Worm (Caenorhabditis elegans) whole organism, mixed stage, embryonic: ENCODE data around the gene rsp-4.
A peak's percentile ranks its signal among the peaks of the same experiment; 100 is the strongest.

Experiments
- M03D4.4 ChIP-seq: sonication (generic microtip); optimal IDR thresholded peaks from 2 replicates; lab custom pipeline; 2017; ENCODE audit warnings: mild to moderate bottlenecking, missing genetic modification characterization, missing compliant biosample characterization
- bed-3 ChIP-seq: fragments of 200-800 bp; sonication (Bioruptor generic); optimal IDR thresholded peaks from 3 replicates; lab custom pipeline; 2018; ENCODE audit warnings: mild to moderate bottlenecking, missing genetic modification characterization, moderate library complexity, missing compliant biosample characterization
- blmp-1 ChIP-seq: fragments of 150-350 bp; optimal IDR thresholded peaks from 2 replicates; lab custom pipeline; 2014; ENCODE audit warnings: missing biosample characterization, missing genetic modification characterization
- ceh-39 ChIP-seq: fragments of 150-350 bp; optimal IDR thresholded peaks from 2 replicates; lab custom pipeline; 2014; ENCODE audit warnings: missing biosample characterization, missing genetic modification characterization
- ceh-43 ChIP-seq: fragments of 200-800 bp; sonication (Bioruptor generic); optimal IDR thresholded peaks from 2 replicates; lab custom pipeline; 2018; ENCODE audit warnings: mild to moderate bottlenecking, missing genetic modification characterization, moderate library complexity, missing compliant biosample characterization
- ceh-83 ChIP-seq: fragments of 200-800 bp; sonication (Bioruptor generic); optimal IDR thresholded peaks from 2 replicates; lab custom pipeline; 2018; ENCODE audit warnings: mild to moderate bottlenecking, missing genetic modification characterization, missing compliant biosample characterization
- ces-1 ChIP-seq: fragments of 150-350 bp; optimal IDR thresholded peaks from 2 replicates; lab custom pipeline; 2014; ENCODE audit warnings: missing biosample characterization, missing genetic modification reagents, missing genetic modification characterization
- cnd-1 ChIP-seq: fragments of 200-800 bp; sonication (Bioruptor generic); optimal IDR thresholded peaks from 2 replicates; lab custom pipeline; 2018; ENCODE audit warnings: mild to moderate bottlenecking, missing genetic modification characterization, missing compliant biosample characterization
- drap-1 ChIP-seq: fragments of 200-800 bp; sonication (Bioruptor generic); optimal IDR thresholded peaks from 3 replicates; lab custom pipeline; 2018; ENCODE audit warnings: mild to moderate bottlenecking, missing genetic modification characterization, missing compliant biosample characterization
- elt-1 ChIP-seq: sonication (generic microtip); optimal IDR thresholded peaks from 2 replicates; lab custom pipeline; 2017; ENCODE audit warnings: missing genetic modification characterization, mild to moderate bottlenecking, missing compliant biosample characterization, antibody characterized with exemption, moderate library complexity, borderline replicate concordance; ENCODE audit not compliant: insufficient read depth
- elt-3 ChIP-seq: fragments of 150-350 bp; optimal IDR thresholded peaks from 2 replicates; lab custom pipeline; 2014; ENCODE audit warnings: missing biosample characterization, missing genetic modification characterization
- flh-1 ChIP-seq: fragments of 200-800 bp; sonication (Bioruptor generic); optimal IDR thresholded peaks from 2 replicates; lab custom pipeline; 2018; ENCODE audit warnings: mild to moderate bottlenecking, missing genetic modification characterization, moderate library complexity, missing compliant biosample characterization
- ham-2 ChIP-seq: fragments of 200-800 bp; sonication (Bioruptor generic); optimal IDR thresholded peaks from 2 replicates; lab custom pipeline; 2018; ENCODE audit warnings: mild to moderate bottlenecking, missing genetic modification characterization, missing compliant biosample characterization
- hlh-1 ChIP-seq: fragments of 150-350 bp; optimal IDR thresholded peaks from 2 replicates; lab custom pipeline; 2014; ENCODE audit warnings: missing biosample characterization, missing genetic modification reagents, missing genetic modification characterization
- lin-13 ChIP-seq: fragments of 150-350 bp; optimal IDR thresholded peaks from 2 replicates; lab custom pipeline; 2014; ENCODE audit warnings: missing biosample characterization, missing genetic modification characterization
- lin-32 ChIP-seq: fragments of 200-800 bp; sonication (Bioruptor generic); optimal IDR thresholded peaks from 2 replicates; lab custom pipeline; 2018; ENCODE audit warnings: mild to moderate bottlenecking, missing genetic modification characterization, missing compliant biosample characterization
- lsy-2 ChIP-seq: fragments of 150-350 bp; optimal IDR thresholded peaks from 2 replicates; lab custom pipeline; 2014; ENCODE audit warnings: missing biosample characterization, missing genetic modification characterization
- mab-5 ChIP-seq: fragments of 150-350 bp; optimal IDR thresholded peaks from 2 replicates; lab custom pipeline; 2014; ENCODE audit warnings: missing biosample characterization, missing genetic modification characterization
- mep-1 ChIP-seq: fragments of 150-350 bp; optimal IDR thresholded peaks from 2 replicates; lab custom pipeline; 2017; ENCODE audit warnings: missing biosample characterization, missing genetic modification reagents, missing genetic modification characterization, inconsistent platforms
- mls-2 ChIP-seq: sonication (generic microtip); optimal IDR thresholded peaks from 2 replicates; lab custom pipeline; 2016; ENCODE audit warnings: mild to moderate bottlenecking, missing genetic modification characterization, moderate library complexity, missing compliant biosample characterization
- nhr-12 ChIP-seq: fragments of 150-350 bp; optimal IDR thresholded peaks from 2 replicates; lab custom pipeline; 2014; ENCODE audit warnings: missing biosample characterization, missing genetic modification characterization
- nhr-2 ChIP-seq: fragments of 150-350 bp; optimal IDR thresholded peaks from 2 replicates; lab custom pipeline; 2014; ENCODE audit warnings: missing biosample characterization, missing genetic modification characterization
- nhr-237 ChIP-seq: fragments of 150-350 bp; optimal IDR thresholded peaks from 2 replicates; lab custom pipeline; 2014; ENCODE audit warnings: missing biosample characterization, missing genetic modification characterization
- nhr-28 ChIP-seq: fragments of 150-350 bp; optimal IDR thresholded peaks from 2 replicates; lab custom pipeline; 2014; ENCODE audit warnings: missing biosample characterization, missing genetic modification characterization
- nhr-76 ChIP-seq: sonication (generic microtip); optimal IDR thresholded peaks from 2 replicates; lab custom pipeline; 2017; ENCODE audit warnings: missing biosample characterization, missing genetic modification characterization
- pha-4 ChIP-seq: fragments of 150-350 bp; optimal IDR thresholded peaks from 2 replicates; lab custom pipeline; 2018; ENCODE audit warnings: missing biosample characterization, missing genetic modification reagents, missing genetic modification characterization
- sem-2 ChIP-seq: fragments of 200-800 bp; sonication (Bioruptor generic); optimal IDR thresholded peaks from 2 replicates; lab custom pipeline; 2018; ENCODE audit warnings: mild to moderate bottlenecking, missing genetic modification characterization, missing compliant biosample characterization
- snpc-4 ChIP-seq: fragments of 150-350 bp; optimal IDR thresholded peaks from 2 replicates; lab custom pipeline; 2014; ENCODE audit warnings: missing biosample characterization, missing genetic modification characterization
- sptf-1 ChIP-seq: sonication (generic microtip); optimal IDR thresholded peaks from 2 replicates; lab custom pipeline; 2017; ENCODE audit warnings: mild to moderate bottlenecking, missing genetic modification characterization, moderate library complexity, missing compliant biosample characterization
- tbx-8 ChIP-seq: fragments of 200-800 bp; sonication (Bioruptor generic); optimal IDR thresholded peaks from 2 replicates; lab custom pipeline; 2018; ENCODE audit warnings: mild to moderate bottlenecking, missing genetic modification characterization, moderate library complexity, missing compliant biosample characterization
- unc-120 ChIP-seq: sonication (generic microtip); optimal IDR thresholded peaks from 2 replicates; lab custom pipeline; 2017; ENCODE audit warnings: missing genetic modification characterization, missing compliant biosample characterization; ENCODE audit not compliant: poor library complexity, severe bottlenecking
- unc-39 ChIP-seq: fragments of 150-350 bp; optimal IDR thresholded peaks from 2 replicates; lab custom pipeline; 2014; ENCODE audit warnings: missing biosample characterization, missing genetic modification characterization
- unc-62 ChIP-seq: fragments of 150-350 bp; optimal IDR thresholded peaks from 2 replicates; lab custom pipeline; 2014; ENCODE audit warnings: missing biosample characterization, missing genetic modification reagents, missing genetic modification characterization
- zip-8 ChIP-seq: fragments of 150-350 bp; optimal IDR thresholded peaks from 2 replicates; lab custom pipeline; 2014; ENCODE audit warnings: missing biosample characterization, missing genetic modification characterization
- ztf-11 ChIP-seq: fragments of 150-350 bp; optimal IDR thresholded peaks from 2 replicates; lab custom pipeline; 2014; ENCODE audit warnings: missing biosample characterization, missing genetic modification characterization

The rsp-4 gene

DNA sequence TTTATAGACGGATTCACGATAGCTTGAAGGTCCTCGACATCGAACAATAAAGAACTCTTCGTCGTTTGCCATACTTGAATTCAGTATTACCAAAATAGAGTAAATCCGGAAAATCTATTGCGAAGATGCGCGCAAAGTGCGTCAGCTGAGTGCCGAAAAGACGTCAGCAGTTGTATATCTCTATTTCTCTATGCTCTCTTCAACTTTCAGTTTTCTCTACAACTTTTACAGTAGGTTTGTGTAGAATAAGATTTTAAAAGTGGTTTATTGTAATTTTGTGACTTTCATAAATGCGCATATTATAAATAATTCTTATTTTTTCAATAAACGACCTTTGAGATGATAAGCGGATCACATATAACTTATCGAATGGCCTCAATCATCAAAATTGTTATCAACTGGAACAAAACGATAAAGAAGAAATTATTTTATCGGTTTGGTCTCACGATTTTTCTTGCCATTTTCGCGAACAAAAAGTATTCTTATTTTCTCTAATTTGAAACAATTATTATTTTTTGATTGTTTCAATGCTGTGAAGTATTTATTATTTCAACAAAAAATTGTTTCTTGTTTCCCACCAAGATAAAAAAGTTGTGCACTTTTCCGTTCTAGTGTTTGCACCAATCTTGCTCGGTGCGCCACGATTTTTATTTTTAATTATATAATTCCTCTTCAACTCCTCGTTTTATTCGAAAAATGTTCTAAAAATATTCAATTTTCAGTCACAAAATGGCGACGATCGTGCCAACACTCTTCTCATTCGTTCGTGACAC is 15.2 kb downstream of the rsp-4 start, which contains the start of the genes agt-2 and F09E5.3:
Gene agt-2, minus strand, starts transcription at position 553 of the 773 bp plus-strand sequence.
Gene F09E5.3, plus strand, starts transcription at position 723 of the 773 bp plus-strand sequence.
- TF ChIP-seq lin-32 (GFP tag; lab: Kevin White, UChicago) (no peak), blmp-1 (tag; lab: Kevin White, UChicago) (peak; percentile 3), ces-1 (GFP tag; lab: Kevin White, UChicago) (peak; percentile 74), elt-1 (tag; lab: Kevin White, UChicago) (no peak), ztf-11 (tag; lab: Kevin White, UChicago) (peak; percentile 53), ceh-39 (tag; lab: Kevin White, UChicago) (peak; percentile 68), nhr-2 (tag; lab: Kevin White, UChicago) (peak; percentile 13), pha-4 (tag; lab: Kevin White, UChicago) (peak; percentile 95), sptf-1 (tag; lab: Kevin White, UChicago) (peak; percentile 71), drap-1 (peak; percentile 53), unc-120 (no peak), M03D4.4 (tag; lab: Kevin White, UChicago) (peak; percentile 9), zip-8 (no peak), unc-39 (no peak), cnd-1 (tag; lab: Kevin White, UChicago) (peak; percentile 36), lsy-2 (tag; lab: Kevin White, UChicago) (peak; percentile 89), snpc-4 (tag; lab: Kevin White, UChicago) (no peak), ceh-43 (GFP tag; lab: Kevin White, UChicago) (no peak), flh-1 (GFP tag; lab: Kevin White, UChicago) (no peak), nhr-28 (tag; lab: Kevin White, UChicago) (no peak), mls-2 (tag; lab: Kevin White, UChicago) (peak; percentile 17), unc-62 (GFP tag; lab: Kevin White, UChicago) (peak; percentile 26), ham-2 (GFP tag; lab: Kevin White, UChicago) (no peak), ceh-83 (GFP tag; lab: Kevin White, UChicago) (peak; percentile 47), tbx-8 (GFP tag; lab: Kevin White, UChicago) (no peak), nhr-12 (tag; lab: Kevin White, UChicago) (no peak), lin-13 (tag; lab: Kevin White, UChicago) (peak; percentile 90), nhr-237 (tag; lab: Kevin White, UChicago) (peak; percentile 77), elt-3 (tag; lab: Kevin White, UChicago) (no peak), nhr-76 (tag; lab: Kevin White, UChicago) (no peak), hlh-1 (tag; lab: Kevin White, UChicago) (peak; percentile 37), bed-3 (GFP tag; lab: Kevin White, UChicago) (no peak), mep-1 (peak; percentile 90), mab-5 (tag; lab: Kevin White, UChicago) (no peak), sem-2 (GFP tag; lab: Kevin White, UChicago) (no peak)

DNA sequence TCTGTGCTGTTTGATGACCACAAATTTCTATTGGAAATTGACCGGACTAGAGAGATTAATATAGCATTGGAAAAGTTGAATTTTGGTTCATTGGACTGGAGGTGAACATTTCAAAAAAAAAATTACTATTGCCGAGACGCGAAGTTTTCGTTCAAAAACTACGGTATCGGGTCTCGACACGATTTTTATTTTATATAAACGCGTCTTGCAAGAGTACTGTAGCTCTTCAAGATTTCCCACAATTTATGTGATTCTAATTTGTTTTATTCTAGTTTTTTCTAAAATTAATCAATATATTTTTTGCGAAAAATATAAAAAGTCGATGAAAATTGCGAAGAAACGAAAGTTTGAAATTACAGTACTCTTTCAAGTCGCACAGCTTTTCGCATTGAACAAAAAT is 18.0 kb downstream of the rsp-4 start, which contains the start of gene F09E5.12:
Gene F09E5.12, minus strand, starts transcription at position 101 of the 400 bp plus-strand sequence.
- TF ChIP-seq cnd-1 (tag; lab: Kevin White, UChicago) = no peak
- TF ChIP-seq ham-2 (GFP tag; lab: Kevin White, UChicago) = no peak
- no peak for TF ChIP-seq ztf-11 (tag; lab: Kevin White, UChicago)
- TF ChIP-seq M03D4.4 (tag; lab: Kevin White, UChicago) = no peak
- TF ChIP-seq hlh-1 (tag; lab: Kevin White, UChicago) = no peak
- no peak for TF ChIP-seq mls-2 (tag; lab: Kevin White, UChicago)
- no peak for TF ChIP-seq elt-3 (tag; lab: Kevin White, UChicago)
- no peak for TF ChIP-seq sem-2 (GFP tag; lab: Kevin White, UChicago)
- no peak for TF ChIP-seq unc-39
- TF ChIP-seq lin-32 (GFP tag; lab: Kevin White, UChicago) = no peak
- no peak for TF ChIP-seq ceh-39 (tag; lab: Kevin White, UChicago)
- no peak for TF ChIP-seq lsy-2 (tag; lab: Kevin White, UChicago)
- TF ChIP-seq sptf-1 (tag; lab: Kevin White, UChicago) = no peak
- TF ChIP-seq mep-1 = no peak
- TF ChIP-seq zip-8 = no peak
- TF ChIP-seq nhr-237 (tag; lab: Kevin White, UChicago) = no peak
- no peak for TF ChIP-seq nhr-2 (tag; lab: Kevin White, UChicago)
- TF ChIP-seq nhr-12 (tag; lab: Kevin White, UChicago) = no peak
- no peak for TF ChIP-seq bed-3 (GFP tag; lab: Kevin White, UChicago)
- TF ChIP-seq, all 35 proteins: peak for 0
